Worm (Caenorhabditis elegans) whole organism, L4/young adult: ENCODE measurements around the gene fbxa-199.
"Not testable (repeated sequence)": the region's sequence is repeated elsewhere in the genome, so short reads cannot be mapped to it uniquely, and the experiment has no call there.

ENCODE experiments used
- W03F9.2 ChIP-seq: fragments of 150-350 bp; optimal IDR thresholded peaks from 2 replicates; lab custom pipeline; 2014; ENCODE audit warnings: missing biosample characterization, missing genetic modification characterization
- dao-5 ChIP-seq: sonication (generic microtip); optimal IDR thresholded peaks from 2 replicates; lab custom pipeline; 2016; ENCODE audit warnings: missing genotype, missing genetic modification characterization, moderate library complexity, missing compliant biosample characterization
- him-1 ChIP-seq: sonication (generic microtip); optimal IDR thresholded peaks from 2 replicates; lab custom pipeline; 2016; ENCODE audit warnings: missing genotype, missing genetic modification reagents, missing genetic modification characterization, missing compliant biosample characterization

fbxa-199 gene

ce11 chrV:15383739-15384138 lies 14.9 kb downstream of the fbxa-199 start, which contains the start of gene str-88:
Gene str-88 (minus strand): TSS chrV:15383839.
- no peak for TF ChIP-seq him-1 (tag; lab: Kevin White, UChicago)
- TF ChIP-seq W03F9.2 (tag; lab: Kevin White, UChicago): no peak
- TF ChIP-seq dao-5: no peak

- TF ChIP-seq dao-5: no peak
- TF ChIP-seq him-1 (tag; lab: Kevin White, UChicago): no peak
- no peak for TF ChIP-seq W03F9.2 (tag; lab: Kevin White, UChicago)
Measured at ce11 chrV:15380857-15381256, 17.8 kb downstream of the fbxa-199 start, which contains the start of gene dhs-23. Gene dhs-23 (plus strand): TSS chrV:15381219.

ce11 chrV:15379817-15380216 lies 18.8 kb downstream of the fbxa-199 start, which contains the start of gene srh-251:
Gene srh-251 (minus strand): TSS chrV:15379917.
- TF ChIP-seq him-1 (tag; lab: Kevin White, UChicago) (no peak), W03F9.2 (tag; lab: Kevin White, UChicago) (no peak), dao-5 (no peak)

- TF ChIP-seq W03F9.2 (tag; lab: Kevin White, UChicago) (no peak), dao-5 (no peak), him-1 (tag; lab: Kevin White, UChicago) (no peak)
Measured at ce11 chrV:15377903-15378302, 20.7 kb downstream of the fbxa-199 start, which contains the start of gene srh-122. Gene srh-122 (minus strand): TSS chrV:15378003.

- TF ChIP-seq W03F9.2 (tag; lab: Kevin White, UChicago): no peak
- no peak for TF ChIP-seq him-1 (tag; lab: Kevin White, UChicago)
- TF ChIP-seq dao-5: no peak
Measured at ce11 chrV:15376223-15376622, 22.4 kb downstream of the fbxa-199 start, which contains the start of gene srh-52. Gene srh-52 (minus strand): TSS chrV:15376323.

ce11 chrV:15369707-15370106 lies 28.9 kb downstream of the fbxa-199 start, which contains the start of gene nhr-269:
Gene nhr-269 (minus strand): TSS chrV:15369807.
- TF ChIP-seq him-1 (tag; lab: Kevin White, UChicago) (no peak), dao-5 (no peak), W03F9.2 (tag; lab: Kevin White, UChicago) (no peak)

- TF ChIP-seq him-1 (tag; lab: Kevin White, UChicago): no peak
- TF ChIP-seq W03F9.2 (tag; lab: Kevin White, UChicago): no peak
- no peak for TF ChIP-seq dao-5
Measured at ce11 chrV:15367770-15368169, 30.9 kb downstream of the fbxa-199 start.

ce11 chrV:15361412-15361811 lies 37.2 kb downstream of the fbxa-199 start, which contains the start of gene ech-1.1:
Gene ech-1.1 (minus strand): TSS chrV:15361512.
- not testable (repeated sequence) for TF ChIP-seq him-1 (tag; lab: Kevin White, UChicago); W03F9.2 (tag; lab: Kevin White, UChicago); dao-5

- TF ChIP-seq dao-5 (no peak), him-1 (tag; lab: Kevin White, UChicago) (no peak), W03F9.2 (tag; lab: Kevin White, UChicago) (no peak)
Measured at ce11 chrV:15354648-15355047, 44.0 kb downstream of the fbxa-199 start, which contains the start of gene C29F3.7. Gene C29F3.7 (plus strand): TSS chrV:15354901.

ce11 chrV:15352376-15352775 lies 46.3 kb downstream of the fbxa-199 start, which contains the start of gene srx-58:
Gene srx-58 (plus strand): TSS chrV:15352676.
- TF ChIP-seq him-1 (tag; lab: Kevin White, UChicago) (no peak), W03F9.2 (tag; lab: Kevin White, UChicago) (no peak), dao-5 (no peak)

ce11 chrV:15350615-15351014 lies 48.0 kb downstream of the fbxa-199 start, which contains the start of gene clec-231:
Gene clec-231 (minus strand): TSS chrV:15350715.
- TF ChIP-seq him-1 (tag; lab: Kevin White, UChicago): no peak

- TF ChIP-seq him-1 (tag; lab: Kevin White, UChicago) (no peak), dao-5 (no peak), W03F9.2 (tag; lab: Kevin White, UChicago) (no peak)
Measured at ce11 chrV:15349044-15349443, 49.6 kb downstream of the fbxa-199 start, which contains the start of gene clec-230. Gene clec-230 (minus strand): TSS chrV:15349144.
